Worm (Caenorhabditis elegans) whole organism, young adult: Measurements from ENCODE around the gene rml-3.

ENCODE experiments used
- C06A6.2 ChIP-seq: fragments of 200-800 bp; sonication (Bioruptor generic); conservative IDR thresholded peaks from 2 replicates; pipeline ENCODE4 v1.3.6; 2022; ENCODE audit warnings: missing genetic modification characterization, missing compliant biosample characterization
- C17E4.6 ChIP-seq: fragments of 200-800 bp; sonication (Bioruptor generic); IDR thresholded peaks from 2 replicates; pipeline ENCODE4 v1.3.6; 2022; ENCODE audit warnings: missing genetic modification reagents, missing genetic modification characterization, missing compliant biosample characterization
- F33H1.4 ChIP-seq: fragments of 200-800 bp; sonication (Bioruptor generic); IDR thresholded peaks from 2 replicates; pipeline ENCODE4 v1.3.6; 2022; ENCODE audit warnings: missing genetic modification reagents, missing genetic modification characterization, missing compliant biosample characterization
- F37B4.10 ChIP-seq: fragments of 200-800 bp; sonication (Bioruptor generic); IDR thresholded peaks from 2 replicates; pipeline ENCODE4 v1.3.6; 2022; ENCODE audit warnings: missing genetic modification characterization, missing compliant biosample characterization
- F52B5.7 ChIP-seq: sonication (generic microtip); optimal IDR thresholded peaks from 2 replicates; lab custom pipeline; 2016; ENCODE audit warnings: mild to moderate bottlenecking, missing genetic modification characterization, missing compliant biosample characterization
- T07F8.4 ChIP-seq: sonication (generic microtip); optimal IDR thresholded peaks from 2 replicates; lab custom pipeline; 2016; ENCODE audit warnings: mild to moderate bottlenecking, missing genetic modification characterization, moderate library complexity, missing compliant biosample characterization
- T26A5.8 ChIP-seq: sonication (generic microtip); optimal IDR thresholded peaks from 2 replicates; lab custom pipeline; 2016; ENCODE audit warnings: missing genetic modification characterization, missing compliant biosample characterization
- Y53F4B.3 ChIP-seq: fragments of 200-800 bp; sonication (Bioruptor generic); IDR thresholded peaks from 2 replicates; pipeline ENCODE4 v1.3.6; 2022; ENCODE audit warnings: missing genetic modification reagents, missing genetic modification characterization, missing compliant biosample characterization
- Y53G8AR.9 ChIP-seq: fragments of 200-800 bp; sonication (Bioruptor generic); conservative IDR thresholded peaks from 2 replicates; pipeline ENCODE4 v1.3.6; 2022; ENCODE audit warnings: missing genetic modification reagents, missing genetic modification characterization, missing compliant biosample characterization
- Y67H2A.10 ChIP-seq: fragments of 200-800 bp; sonication (Bioruptor generic); conservative IDR thresholded peaks from 2 replicates; pipeline ENCODE4 v1.3.6; 2022; ENCODE audit warnings: missing genetic modification reagents, missing genetic modification characterization, missing compliant biosample characterization
- Y95B8A.8 ChIP-seq: fragments of 200-800 bp; sonication (Bioruptor generic); IDR thresholded peaks from 2 replicates; pipeline ENCODE4 v1.3.6; 2022; ENCODE audit warnings: missing genetic modification reagents, missing genetic modification characterization, missing compliant biosample characterization
- akir-1 ChIP-seq: fragments of 200-800 bp; sonication (Bioruptor generic); optimal IDR thresholded peaks from 2 replicates; lab custom pipeline; 2018; ENCODE audit warnings: mild to moderate bottlenecking, missing genetic modification characterization, moderate library complexity, missing compliant biosample characterization
- aptf-2 ChIP-seq: fragments of 200-800 bp; sonication (Bioruptor generic); conservative IDR thresholded peaks from 2 replicates; pipeline ENCODE4 v1.3.6; 2022; ENCODE audit warnings: missing genetic modification reagents, missing genetic modification characterization, missing compliant biosample characterization
- athp-1 ChIP-seq: sonication (generic microtip); optimal IDR thresholded peaks from 2 replicates; lab custom pipeline; 2017; ENCODE audit warnings: mild to moderate bottlenecking, missing genetic modification characterization, missing compliant biosample characterization
- attf-3 ChIP-seq: fragments of 200-800 bp; sonication (Bioruptor generic); conservative IDR thresholded peaks from 2 replicates; pipeline ENCODE4 v1.3.6; 2022; ENCODE audit warnings: missing genetic modification reagents, missing genetic modification characterization, missing compliant biosample characterization
- attf-5 ChIP-seq: fragments of 200-800 bp; sonication (Bioruptor generic); optimal IDR thresholded peaks from 2 replicates; lab custom pipeline; 2018; ENCODE audit warnings: mild to moderate bottlenecking, missing genetic modification characterization, missing compliant biosample characterization
- cebp-1 ChIP-seq, 2 experiments: fragments of 200-800 bp in 1 of 2; sonication (Bioruptor generic) in 1 of 2; sonication (generic microtip) in 1 of 2; IDR thresholded peaks in 1 of 2; optimal IDR thresholded peaks in 1 of 2; 2 replicates each; pipeline versions ENCODE4 v1.3.6 to Lab custom; 2017 to 2022; ENCODE audit warnings: missing compliant biosample characterization in 2 of 2, missing genetic modification characterization in 2 of 2, mild to moderate bottlenecking in 1 of 2, missing genetic modification reagents in 1 of 2, moderate library complexity in 1 of 2
- ceh-91 ChIP-seq: fragments of 200-800 bp; sonication (Bioruptor generic); IDR thresholded peaks from 2 replicates; pipeline ENCODE4 v1.3.6; 2022; ENCODE audit warnings: missing genetic modification reagents, missing genetic modification characterization, missing compliant biosample characterization
- chd-7 ChIP-seq: sonication (generic microtip); optimal IDR thresholded peaks from 2 replicates; lab custom pipeline; 2016; ENCODE audit warnings: mild to moderate bottlenecking, missing genetic modification characterization, moderate library complexity, missing compliant biosample characterization
- dox-1 ChIP-seq: fragments of 200-800 bp; sonication (Bioruptor generic); IDR thresholded peaks from 2 replicates; pipeline ENCODE4 v1.3.6; 2022; ENCODE audit warnings: missing genetic modification reagents, missing genetic modification characterization, missing compliant biosample characterization
- egrh-3 ChIP-seq: fragments of 200-800 bp; sonication (Bioruptor generic); IDR thresholded peaks from 2 replicates; pipeline ENCODE4 v1.3.6; 2022; ENCODE audit warnings: missing genetic modification reagents, missing genetic modification characterization, missing compliant biosample characterization
- ekl-4 ChIP-seq: fragments of 200-800 bp; sonication (Bioruptor generic); IDR thresholded peaks from 2 replicates; pipeline ENCODE4 v1.3.6; 2022; ENCODE audit warnings: missing genetic modification reagents, missing genetic modification characterization, missing compliant biosample characterization
- him-1 ChIP-seq: sonication (generic microtip); optimal IDR thresholded peaks from 2 replicates; lab custom pipeline; 2016; ENCODE audit warnings: missing genotype, missing genetic modification reagents, missing genetic modification characterization, missing compliant biosample characterization
- hmg-1.2 ChIP-seq: fragments of 200-800 bp; sonication (Bioruptor generic); IDR thresholded peaks from 2 replicates; pipeline ENCODE4 v1.3.6; 2022; ENCODE audit warnings: missing genetic modification reagents, missing genetic modification characterization, missing compliant biosample characterization
- lin-26 ChIP-seq: fragments of 200-800 bp; sonication (Bioruptor generic); IDR thresholded peaks from 2 replicates; pipeline ENCODE4 v1.3.6; 2022; ENCODE audit warnings: missing genetic modification reagents, missing genetic modification characterization, missing compliant biosample characterization
- lin-35 ChIP-seq, 3 experiments: fragments of 150-350 bp in 2 of 3; sonication (generic microtip) in 1 of 3; optimal IDR thresholded peaks; 2 replicates each; lab custom pipeline; 2014 to 2018; ENCODE audit warnings: missing biosample characterization in 3 of 3, missing genetic modification characterization in 3 of 3, missing genetic modification reagents in 3 of 3
- lin-54 ChIP-seq: fragments of 200-800 bp; sonication (Bioruptor generic); optimal IDR thresholded peaks from 2 replicates; lab custom pipeline; 2018; ENCODE audit warnings: mild to moderate bottlenecking, missing genetic modification characterization, missing compliant biosample characterization
- madf-6 ChIP-seq: fragments of 200-800 bp; sonication (Bioruptor generic); IDR thresholded peaks from 2 replicates; pipeline ENCODE4 v1.3.6; 2022; ENCODE audit warnings: missing genetic modification reagents, missing genetic modification characterization, missing compliant biosample characterization
- nfyb-1 ChIP-seq: fragments of 200-800 bp; sonication (Bioruptor generic); IDR thresholded peaks from 2 replicates; pipeline ENCODE4 v1.3.6; 2022; ENCODE audit warnings: missing genetic modification reagents, missing genetic modification characterization, missing compliant biosample characterization
- nhr-27 ChIP-seq: fragments of 200-800 bp; sonication (Bioruptor generic); optimal IDR thresholded peaks from 2 replicates; lab custom pipeline; 2018; ENCODE audit warnings: mild to moderate bottlenecking, missing genetic modification characterization, moderate library complexity, missing compliant biosample characterization
- nhr-80 ChIP-seq: sonication (generic microtip); optimal IDR thresholded peaks from 2 replicates; lab custom pipeline; 2016; ENCODE audit warnings: missing genetic modification characterization, missing compliant biosample characterization
- nhr-90 ChIP-seq: sonication (generic microtip); optimal IDR thresholded peaks from 2 replicates; lab custom pipeline; 2016; ENCODE audit warnings: missing genotype, mild to moderate bottlenecking, missing genetic modification characterization, missing compliant biosample characterization
- pha-4 ChIP-seq: fragments of 150-350 bp; sonication (generic microtip); optimal IDR thresholded peaks from 2 replicates; lab custom pipeline; 2014; ENCODE audit warnings: missing biosample characterization, missing genetic modification reagents, missing genetic modification characterization
- rec-8 ChIP-seq, 2 experiments: sonication (generic microtip); optimal IDR thresholded peaks; 2 replicates each; lab custom pipeline; 2016; ENCODE audit warnings: mild to moderate bottlenecking in 2 of 2, missing genetic modification characterization in 2 of 2, missing genetic modification reagents in 2 of 2, missing genotype in 2 of 2, missing biosample characterization in 1 of 2, missing compliant biosample characterization in 1 of 2, moderate library complexity in 1 of 2
- sea-2 ChIP-seq: fragments of 200-800 bp; sonication (Bioruptor generic); IDR thresholded peaks from 2 replicates; pipeline ENCODE4 v1.3.6; 2022; ENCODE audit warnings: missing genetic modification characterization, missing compliant biosample characterization
- unc-130 ChIP-seq: sonication (generic microtip); optimal IDR thresholded peaks from 2 replicates; lab custom pipeline; 2016; ENCODE audit warnings: missing genetic modification reagents, missing genetic modification characterization, missing compliant biosample characterization
- ztf-6 ChIP-seq: fragments of 200-800 bp; sonication (Bioruptor generic); IDR thresholded peaks from 2 replicates; pipeline ENCODE4 v1.3.6; 2022; ENCODE audit warnings: missing genetic modification reagents, missing genetic modification characterization, missing compliant biosample characterization

Gene rml-3

DNA sequence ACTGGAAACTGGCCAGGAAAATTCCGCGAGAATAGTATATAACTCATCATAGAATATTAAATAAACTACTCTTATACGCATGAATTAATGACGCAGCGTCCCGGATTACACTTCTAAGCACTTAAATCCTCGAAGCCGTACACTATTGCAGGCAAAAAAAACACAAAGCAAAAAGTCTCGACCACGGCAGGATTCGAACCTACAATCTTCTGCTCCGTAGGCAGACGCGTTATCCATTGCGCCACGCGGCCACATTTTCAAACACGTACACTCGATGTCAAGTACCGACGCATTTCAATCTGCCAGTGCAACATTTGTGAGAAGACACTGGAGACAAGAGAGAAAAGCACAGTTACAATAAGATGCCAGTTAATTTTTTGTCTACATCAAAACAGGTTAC is 19.0 kb downstream of the rml-3 start (continued):
- TF ChIP-seq Y67H2A.10 (GFP tag; lab: Robert Waterston, UW) (no peak), lin-26 (GFP tag; lab: Robert Waterston, UW) (peak; percentile 89), madf-6 (no peak), T26A5.8 (tag; lab: Kevin White, UChicago) (no peak), F33H1.4 (GFP tag; lab: Robert Waterston, UW) (no peak), ztf-6 (GFP tag; lab: Robert Waterston, UW) (no peak), egrh-3 (GFP tag; lab: Robert Waterston, UW) (no peak), ceh-91 (GFP tag; lab: Robert Waterston, UW) (no peak), Y53F4B.3 (GFP tag; lab: Robert Waterston, UW) (no peak), lin-35 (GFP tag; optimal IDR thresholded peaks at IDR 0.05; lab: Kevin White, UChicago) (no peak), ekl-4 (0 out of 2 replicates have a peak, but pooled peaks have one; percentile 13), him-1 (tag; lab: Kevin White, UChicago) (peak; percentile 88), dox-1 (no peak; the same call in 1 of the 2 replicates), rec-8 (tag; optimal IDR thresholded peaks at IDR 0.05; lab: Kevin White, UChicago) (peak; percentile 65 to 71), athp-1 (tag; lab: Kevin White, UChicago) (peak; percentile 17), sea-2 (GFP tag; lab: Robert Waterston, UW) (no peak), lin-54 (GFP tag; lab: Kevin White, UChicago) (peak; percentile 37), T07F8.4 (peak; percentile 26), nhr-27 (tag; lab: Kevin White, UChicago) (no peak), F52B5.7 (tag; lab: Kevin White, UChicago) (peak; percentile 58), hmg-1.2 (GFP tag; lab: Robert Waterston, UW) (peak; percentile 66), Y53G8AR.9 (peak; percentile 61; the same call in 1 of the 2 replicates), C17E4.6 (GFP tag; lab: Robert Waterston, UW) (no peak), aptf-2 (GFP tag; lab: Robert Waterston, UW) (no peak), Y95B8A.8 (GFP tag; lab: Robert Waterston, UW) (no peak), chd-7 (tag; lab: Kevin White, UChicago) (peak; percentile 63), akir-1 (GFP tag; lab: Kevin White, UChicago) (no peak), attf-3 (GFP tag; lab: Robert Waterston, UW) (no peak), pha-4 (no peak), F37B4.10 (no peak), C06A6.2 (GFP tag; lab: Robert Waterston, UW) (no peak)

DNA sequence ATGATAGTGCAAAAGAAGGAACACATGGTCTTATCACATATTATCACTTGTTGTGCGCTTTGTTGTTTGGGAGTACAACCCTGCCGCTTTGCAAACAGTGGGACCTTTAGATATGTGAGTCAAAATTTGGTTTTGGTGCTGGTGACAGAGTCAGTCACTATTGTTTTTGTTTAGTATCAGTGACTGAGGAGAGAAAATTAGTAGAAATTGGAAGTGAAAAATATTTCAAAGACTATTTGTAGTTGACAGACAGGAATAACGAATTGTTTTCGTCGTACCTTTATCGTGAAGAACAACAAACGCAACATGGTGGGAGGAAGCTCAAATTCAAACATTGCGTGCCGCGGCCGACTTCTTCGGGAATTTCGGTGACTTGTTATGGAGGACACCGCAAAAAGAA is 22.3 kb downstream of the rml-3 start, which contains the start of gene lrch-1:
Gene lrch-1, minus strand, starts transcription at position 101 of the 400 bp plus-strand sequence.
- TF ChIP-seq ekl-4 = no peak
- TF ChIP-seq nhr-80 (tag; lab: Kevin White, UChicago) = no peak
- TF ChIP-seq attf-5 = no peak
- no peak for TF ChIP-seq nfyb-1 (GFP tag; lab: Robert Waterston, UW)
- no peak for TF ChIP-seq unc-130 (GFP tag; lab: Kevin White, UChicago)
- no peak for TF ChIP-seq cebp-1 (GFP tag; IDR thresholded peaks at IDR 0.05; lab: Robert Waterston, UW)
- no peak for TF ChIP-seq cebp-1 (tag; optimal IDR thresholded peaks at IDR 0.05; lab: Kevin White, UChicago)
- no peak for TF ChIP-seq nhr-90
